Fruit fly (Drosophila melanogaster) whole organism, embryonic: ENCODE results near the gene Gs1l.

Source experiments
- Atf-2 ChIP-seq: fragments of 200-800 bp; sonication (Bioruptor generic); optimal IDR thresholded peaks from 2 replicates; lab custom pipeline; 2016; ENCODE audit warnings: missing biosample characterization, missing genetic modification characterization
- Awh ChIP-seq: fragments of 200-800 bp; sonication (Bioruptor generic); IDR thresholded peaks from 2 replicates; pipeline ENCODE4, ENCODE4 v1.3.6; 2022; ENCODE audit warnings: missing biosample characterization, missing genetic modification characterization
- CG1024 ChIP-seq: fragments of 200-800 bp; sonication (Bioruptor generic); IDR thresholded peaks from 2 replicates; pipeline ENCODE4 v1.3.6; 2022; ENCODE audit warnings: missing biosample characterization, missing genetic modification characterization
- CG10267 ChIP-seq: fragments of 200-800 bp; sonication (Bioruptor generic); optimal IDR thresholded peaks from 2 replicates; lab custom pipeline; 2018; ENCODE audit warnings: missing biosample characterization, mild to moderate bottlenecking, missing genetic modification characterization, moderate library complexity
- CG10274 ChIP-seq: fragments of 200-800 bp; sonication (Bioruptor generic); optimal IDR thresholded peaks from 3 replicates; lab custom pipeline; 2017; ENCODE audit warnings: missing biosample characterization, mild to moderate bottlenecking, missing genetic modification characterization
- CG12391 ChIP-seq: fragments of 200-800 bp; sonication (Bioruptor generic); optimal IDR thresholded peaks from 3 replicates; lab custom pipeline; 2018; ENCODE audit warnings: missing biosample characterization, mild to moderate bottlenecking, missing genetic modification characterization, moderate library complexity
- CG13123 ChIP-seq: fragments of 200-800 bp; sonication (Bioruptor generic); optimal IDR thresholded peaks from 2 replicates; lab custom pipeline; 2016; ENCODE audit warnings: missing biosample characterization, missing genetic modification characterization
- CG13775 ChIP-seq: fragments of 200-800 bp; sonication (Bioruptor generic); optimal IDR thresholded peaks from 3 replicates; lab custom pipeline; 2017; ENCODE audit warnings: missing biosample characterization, mild to moderate bottlenecking, missing genetic modification characterization
- CG14710 ChIP-seq: fragments of 200-800 bp; sonication (Bioruptor generic); optimal IDR thresholded peaks from 3 replicates; lab custom pipeline; 2019; ENCODE audit warnings: missing biosample characterization, mild to moderate bottlenecking, missing genetic modification characterization, moderate library complexity
- CG15696 ChIP-seq: fragments of 200-800 bp; sonication (Bioruptor generic); optimal IDR thresholded peaks from 2 replicates; lab custom pipeline; 2019; ENCODE audit warnings: missing biosample characterization, mild to moderate bottlenecking, missing genetic modification characterization, moderate library complexity
- CG16863 ChIP-seq: fragments of 200-800 bp; sonication (Bioruptor generic); optimal IDR thresholded peaks from 3 replicates; lab custom pipeline; 2016; ENCODE audit warnings: missing biosample characterization, missing genetic modification characterization
- CG18619 ChIP-seq: fragments of 200-800 bp; sonication (Bioruptor generic); optimal IDR thresholded peaks from 3 replicates; lab custom pipeline; 2017; ENCODE audit warnings: missing biosample characterization, mild to moderate bottlenecking, missing genetic modification characterization
- CG30020 ChIP-seq: fragments of 200-800 bp; optimal IDR thresholded peaks from 2 replicates; lab custom pipeline; 2019; ENCODE audit warnings: missing biosample characterization, mild to moderate bottlenecking, missing genetic modification characterization, moderate library complexity
- CG3726 ChIP-seq: fragments of 200-800 bp; sonication (Bioruptor generic); IDR thresholded peaks from 3 replicates; pipeline ENCODE4, ENCODE4 v1.3.6; 2022; ENCODE audit warnings: missing biosample characterization, missing genetic modification characterization
- CG6813 ChIP-seq: fragments of 200-800 bp; sonication (Bioruptor generic); optimal IDR thresholded peaks from 2 replicates; lab custom pipeline; 2017; ENCODE audit warnings: missing biosample characterization, missing genetic modification characterization, mild to moderate bottlenecking, moderate library complexity, missing genetic modification reagents
- CG7987 ChIP-seq: fragments of 200-800 bp; sonication (Bioruptor generic); optimal IDR thresholded peaks from 2 replicates; lab custom pipeline; 2018; ENCODE audit warnings: missing biosample characterization, mild to moderate bottlenecking, missing genetic modification characterization, moderate library complexity
- CG8359 ChIP-seq: fragments of 200-800 bp; sonication (Bioruptor generic); optimal IDR thresholded peaks from 2 replicates; lab custom pipeline; 2017; ENCODE audit warnings: missing biosample characterization, mild to moderate bottlenecking, missing genetic modification characterization, borderline replicate concordance
- CG8765 ChIP-seq: fragments of 200-800 bp; sonication (Bioruptor generic); IDR thresholded peaks from 2 replicates; pipeline ENCODE4 v1.3.6; 2022; ENCODE audit warnings: missing biosample characterization, missing genetic modification characterization
- CG9727 ChIP-seq: fragments of 200-800 bp; sonication (Bioruptor generic); optimal IDR thresholded peaks from 3 replicates; lab custom pipeline; 2017; ENCODE audit warnings: missing biosample characterization, mild to moderate bottlenecking, missing genetic modification characterization
- Dbx ChIP-seq: fragments of 200-800 bp; sonication (Bioruptor generic); IDR thresholded peaks from 3 replicates; pipeline ENCODE4 v1.3.6; 2022; ENCODE audit warnings: missing biosample characterization, missing genetic modification characterization
- Dek ChIP-seq: fragments of 200-800 bp; sonication (Bioruptor generic); optimal IDR thresholded peaks from 3 replicates; lab custom pipeline; 2019; ENCODE audit warnings: missing biosample characterization, mild to moderate bottlenecking, missing genetic modification characterization, moderate library complexity
- Ets65A ChIP-seq: fragments of 200-800 bp; sonication (Bioruptor generic); peaks from one replicate; lab custom pipeline; 2016; ENCODE audit warnings: missing biosample characterization, missing genetic modification characterization
- Ets97D ChIP-seq: fragments of 200-800 bp; sonication (Bioruptor generic); optimal IDR thresholded peaks from 3 replicates; lab custom pipeline; 2016; ENCODE audit warnings: missing biosample characterization, missing genetic modification characterization
- GATAe ChIP-seq: fragments of 200-800 bp; sonication (Bioruptor generic); conservative IDR thresholded peaks from 2 replicates; pipeline ENCODE4 v1.3.6; 2022; ENCODE audit warnings: missing biosample characterization, missing genetic modification characterization
- H15 ChIP-seq: fragments of 200-800 bp; sonication (Bioruptor generic); IDR thresholded peaks from 3 replicates; pipeline ENCODE4 v1.3.6; 2022; ENCODE audit warnings: missing biosample characterization, missing genetic modification characterization
- H2.0 ChIP-seq: fragments of 200-800 bp; sonication (Bioruptor generic); IDR thresholded peaks from 2 replicates; pipeline ENCODE4 v1.3.6; 2022; ENCODE audit warnings: missing biosample characterization, missing genetic modification characterization
- HLHmδ ChIP-seq: fragments of 200-800 bp; sonication (Bioruptor generic); optimal IDR thresholded peaks from 2 replicates; lab custom pipeline; 2018; ENCODE audit warnings: missing biosample characterization, mild to moderate bottlenecking, missing genetic modification characterization, moderate library complexity
- HmgD ChIP-seq: fragments of 200-800 bp; sonication (Bioruptor generic); optimal IDR thresholded peaks from 3 replicates; lab custom pipeline; 2016; ENCODE audit warnings: missing biosample characterization, missing genetic modification characterization
- Mes4 ChIP-seq: fragments of 200-800 bp; sonication (Bioruptor generic); optimal IDR thresholded peaks from 2 replicates; lab custom pipeline; 2016; ENCODE audit warnings: missing biosample characterization, missing genetic modification characterization
- Myb ChIP-seq: fragments of 200-800 bp; sonication (Bioruptor generic); optimal IDR thresholded peaks from 2 replicates; lab custom pipeline; 2016; ENCODE audit warnings: missing biosample characterization, missing genetic modification characterization
- NK7.1 ChIP-seq: fragments of 200-800 bp; sonication (Bioruptor generic); optimal IDR thresholded peaks from 3 replicates; lab custom pipeline; 2016; ENCODE audit warnings: missing biosample characterization, missing genetic modification characterization
- Nf-YC ChIP-seq: fragments of 200-800 bp; optimal IDR thresholded peaks from 3 replicates; lab custom pipeline; 2019; ENCODE audit warnings: missing biosample characterization, mild to moderate bottlenecking, missing genetic modification characterization, moderate library complexity
- abd-A ChIP-seq: fragments of 200-800 bp; sonication (Bioruptor generic); optimal IDR thresholded peaks from 3 replicates; lab custom pipeline; 2019; ENCODE audit warnings: missing biosample characterization, mild to moderate bottlenecking, missing genetic modification characterization, moderate library complexity
- ci ChIP-seq: fragments of 200-800 bp; sonication (Bioruptor generic); IDR thresholded peaks from 3 replicates; pipeline ENCODE4 v1.3.6; 2022; ENCODE audit warnings: missing biosample characterization, missing genetic modification characterization
- en ChIP-seq: fragments of 200-800 bp; sonication (Bioruptor generic); optimal IDR thresholded peaks from 2 replicates; lab custom pipeline; 2016; ENCODE audit warnings: missing biosample characterization, missing genetic modification characterization
- gsb ChIP-seq: fragments of 200-800 bp; sonication (Bioruptor generic); IDR thresholded peaks from 2 replicates; pipeline ENCODE4 v1.3.6; 2022; ENCODE audit warnings: missing biosample characterization, missing genetic modification characterization
- jing ChIP-seq: fragments of 200-800 bp; sonication (Bioruptor generic); optimal IDR thresholded peaks from 2 replicates; lab custom pipeline; 2018; ENCODE audit warnings: missing biosample characterization, mild to moderate bottlenecking, missing genetic modification characterization
- lab ChIP-seq: fragments of 200-800 bp; sonication (Bioruptor generic); optimal IDR thresholded peaks from 3 replicates; lab custom pipeline; 2017; ENCODE audit warnings: missing biosample characterization, missing genetic modification characterization, mild to moderate bottlenecking, moderate library complexity, missing genetic modification reagents
- lbe ChIP-seq: fragments of 200-800 bp; sonication (Bioruptor generic); optimal IDR thresholded peaks from 2 replicates; lab custom pipeline; 2016; ENCODE audit warnings: missing biosample characterization, mild to moderate bottlenecking, missing genetic modification characterization
- lola ChIP-seq, 3 experiments: fragments of >200 bp in 2 of 3; fragments of 200-800 bp in 1 of 3; sonication (Bioruptor generic) in 1 of 3; optimal IDR thresholded peaks; 2 replicates each; lab custom pipeline; 2017 to 2019; ENCODE audit warnings: missing biosample characterization in 3 of 3, missing genetic modification characterization in 3 of 3, mild to moderate bottlenecking in 1 of 3, moderate library complexity in 1 of 3
- mld ChIP-seq: fragments of 200-800 bp; sonication (Bioruptor generic); IDR thresholded peaks from 3 replicates; pipeline ENCODE4 v1.3.6; 2022; ENCODE audit warnings: missing biosample characterization, missing genetic modification characterization; ENCODE audit not compliant: partially characterized antibody
- odd ChIP-seq: fragments of 200-800 bp; sonication (Bioruptor generic); optimal IDR thresholded peaks from 2 replicates; lab custom pipeline; 2017; ENCODE audit warnings: missing biosample characterization, mild to moderate bottlenecking, missing genetic modification characterization
- pita ChIP-seq: fragments of 200-800 bp; sonication (Bioruptor generic); optimal IDR thresholded peaks from 2 replicates; lab custom pipeline; 2017; ENCODE audit warnings: missing biosample characterization, mild to moderate bottlenecking, missing genetic modification characterization
- prd ChIP-seq, 3 experiments: fragments of >200 bp in 2 of 3; fragments of 200-800 bp in 1 of 3; sonication (Bioruptor generic) in 1 of 3; optimal IDR thresholded peaks in 2 of 3; IDR thresholded peaks in 1 of 3; 2 replicates in 2 of 3; 3 replicates in 1 of 3; pipeline versions ENCODE4 v1.3.6 to Lab custom; 2017 to 2022; ENCODE audit warnings: missing biosample characterization in 1 of 3, missing genetic modification characterization in 1 of 3
- schlank ChIP-seq: fragments of 200-800 bp; sonication (Bioruptor generic); optimal IDR thresholded peaks from 2 replicates; lab custom pipeline; 2018; ENCODE audit warnings: missing biosample characterization, mild to moderate bottlenecking, missing genetic modification characterization
- stc ChIP-seq: fragments of 200-800 bp; sonication (Bioruptor generic); IDR thresholded peaks from 2 replicates; pipeline ENCODE4 v1.3.6; 2022; ENCODE audit warnings: missing biosample characterization, missing genetic modification characterization
- stwl ChIP-seq: fragments of 200-800 bp; sonication (Bioruptor generic); optimal IDR thresholded peaks from 3 replicates; lab custom pipeline; 2018; ENCODE audit warnings: missing biosample characterization, mild to moderate bottlenecking, missing genetic modification characterization, moderate library complexity
- tap ChIP-seq: fragments of 200-800 bp; optimal IDR thresholded peaks from 3 replicates; lab custom pipeline; 2019; ENCODE audit warnings: missing biosample characterization, mild to moderate bottlenecking, missing genetic modification characterization, moderate library complexity
- wek ChIP-seq: fragments of 200-800 bp; sonication (Bioruptor generic); optimal IDR thresholded peaks from 3 replicates; lab custom pipeline; 2018; ENCODE audit warnings: missing biosample characterization, mild to moderate bottlenecking, missing genetic modification characterization, moderate library complexity
- z ChIP-seq: fragments of 200-800 bp; sonication (Bioruptor generic); IDR thresholded peaks from 3 replicates; pipeline ENCODE4 v1.3.6; 2022; ENCODE audit warnings: missing biosample characterization, missing genetic modification characterization

Gs1l gene

DNA sequence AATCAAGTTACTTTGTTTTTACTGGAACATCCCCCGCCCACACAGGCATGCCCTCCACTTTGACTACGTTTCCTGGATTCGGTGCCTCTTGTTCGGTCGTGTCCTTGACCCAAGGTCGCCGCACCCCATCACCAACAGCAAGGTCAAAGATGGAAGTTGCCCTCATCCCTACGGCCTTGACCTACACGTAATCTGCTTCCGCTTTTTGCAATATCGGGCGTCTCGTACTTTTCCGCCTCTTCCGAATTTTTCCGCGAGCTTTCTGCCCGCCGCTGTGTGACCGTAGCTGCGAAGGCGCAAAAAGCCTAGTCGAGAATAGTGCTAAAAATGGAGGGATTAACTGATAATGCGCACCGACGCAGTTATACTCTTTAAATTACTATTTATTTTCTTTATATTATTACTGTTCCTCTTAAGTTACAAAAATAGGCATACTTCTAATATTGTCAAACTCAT, at the start of gene Gs1l (continued):
- no peak for TF ChIP-seq CG9727 (GFP tag; lab: Kevin White, UChicago)
- no peak for TF ChIP-seq z (GFP tag; lab: Robert Waterston, UW)
- no peak for TF ChIP-seq CG3726 (GFP tag; lab: Robert Waterston, UW)
- TF ChIP-seq pita, result no peak
- TF ChIP-seq stwl (tag; lab: Kevin White, UChicago), result no peak
- TF ChIP-seq Dek (tag; lab: Kevin White, UChicago), result peak; percentile 38
- no peak for TF ChIP-seq Ets65A
- no peak for TF ChIP-seq lola (GFP tag; optimal IDR thresholded peaks at IDR 0.05; lab: Kevin White, UChicago)
- TF ChIP-seq ci (GFP tag; lab: Robert Waterston, UW), result peak; percentile 47; the same call in 2 of the 3 replicates
- no peak for TF ChIP-seq wek (GFP tag; lab: Kevin White, UChicago)
- TF ChIP-seq CG7987 (GFP tag; lab: Kevin White, UChicago), result no peak
- no peak for TF ChIP-seq Atf-2 (GFP tag; lab: Kevin White, UChicago)
- no peak for TF ChIP-seq jing (GFP tag; lab: Kevin White, UChicago)
- no peak for TF ChIP-seq mld
- TF ChIP-seq CG15696 (tag; lab: Kevin White, UChicago), result no peak
- TF ChIP-seq H2.0 (GFP tag; lab: Robert Waterston, UW), result no peak
- TF ChIP-seq CG1024 (GFP tag; lab: Robert Waterston, UW), result no peak
- peak; percentile 9 for TF ChIP-seq CG10267 (tag; lab: Kevin White, UChicago)
- no peak for TF ChIP-seq Myb (GFP tag; lab: Kevin White, UChicago)
- no peak for TF ChIP-seq prd (optimal IDR thresholded peaks at IDR 0.05; lab: Kevin White, UChicago)
- TF ChIP-seq prd (GFP tag; IDR thresholded peaks at IDR 0.05; lab: Robert Waterston, UW), result no peak
- TF ChIP-seq H15 (GFP tag; lab: Robert Waterston, UW), result no peak
- TF ChIP-seq Dbx (GFP tag; lab: Robert Waterston, UW), result peak; percentile 76; the same call in 2 of the 3 replicates
- no peak for TF ChIP-seq CG16863 (GFP tag; lab: Kevin White, UChicago)
- no peak for TF ChIP-seq CG18619
- no peak for TF ChIP-seq gsb
- no peak for TF ChIP-seq abd-A (tag; lab: Kevin White, UChicago)
- TF ChIP-seq stc (GFP tag; lab: Robert Waterston, UW), result 0 out of 2 replicates have a peak, but pooled peaks have one; percentile 21
- peak; percentile 22 for TF ChIP-seq CG12391 (tag; lab: Kevin White, UChicago)
- TF ChIP-seq CG14710, result peak; percentile 16
- TF ChIP-seq CG30020 (tag; lab: Kevin White, UChicago), result no peak
- no peak for TF ChIP-seq schlank (tag; lab: Kevin White, UChicago)
- peak; percentile 22 for TF ChIP-seq Nf-YC (tag; lab: Kevin White, UChicago)
- TF ChIP-seq CG8765 (GFP tag; lab: Robert Waterston, UW), result no peak; the same call in 1 of the 2 replicates
- TF ChIP-seq CG13775 (GFP tag; lab: Kevin White, UChicago), result no peak
- no peak for TF ChIP-seq Mes4 (GFP tag; lab: Kevin White, UChicago)
- no peak for TF ChIP-seq tap (tag; lab: Kevin White, UChicago)
- TF ChIP-seq CG6813 (GFP tag; lab: Kevin White, UChicago), result no peak
- no peak for TF ChIP-seq odd
- TF ChIP-seq CG8359 (GFP tag; lab: Kevin White, UChicago), result no peak
- TF ChIP-seq lab, result no peak
- TF ChIP-seq NK7.1 (GFP tag; lab: Kevin White, UChicago), result no peak
- no peak for TF ChIP-seq Awh (GFP tag; lab: Robert Waterston, UW)
- peak; percentile 5 for TF ChIP-seq Ets97D (GFP tag; lab: Kevin White, UChicago)
- TF ChIP-seq lbe (GFP tag; lab: Kevin White, UChicago), result no peak
- no peak for TF ChIP-seq CG10274 (GFP tag; lab: Kevin White, UChicago)
- TF ChIP-seq HmgD, result no peak
- TF ChIP-seq en (GFP tag; lab: Kevin White, UChicago), result no peak
- TF ChIP-seq GATAe, result no peak
- TF ChIP-seq CG13123, result no peak
- no peak for TF ChIP-seq HLHmδ (GFP tag; lab: Kevin White, UChicago)
